Worm (Caenorhabditis elegans): Measurements from ENCODE around the gene T13F2.2.

DNA sequence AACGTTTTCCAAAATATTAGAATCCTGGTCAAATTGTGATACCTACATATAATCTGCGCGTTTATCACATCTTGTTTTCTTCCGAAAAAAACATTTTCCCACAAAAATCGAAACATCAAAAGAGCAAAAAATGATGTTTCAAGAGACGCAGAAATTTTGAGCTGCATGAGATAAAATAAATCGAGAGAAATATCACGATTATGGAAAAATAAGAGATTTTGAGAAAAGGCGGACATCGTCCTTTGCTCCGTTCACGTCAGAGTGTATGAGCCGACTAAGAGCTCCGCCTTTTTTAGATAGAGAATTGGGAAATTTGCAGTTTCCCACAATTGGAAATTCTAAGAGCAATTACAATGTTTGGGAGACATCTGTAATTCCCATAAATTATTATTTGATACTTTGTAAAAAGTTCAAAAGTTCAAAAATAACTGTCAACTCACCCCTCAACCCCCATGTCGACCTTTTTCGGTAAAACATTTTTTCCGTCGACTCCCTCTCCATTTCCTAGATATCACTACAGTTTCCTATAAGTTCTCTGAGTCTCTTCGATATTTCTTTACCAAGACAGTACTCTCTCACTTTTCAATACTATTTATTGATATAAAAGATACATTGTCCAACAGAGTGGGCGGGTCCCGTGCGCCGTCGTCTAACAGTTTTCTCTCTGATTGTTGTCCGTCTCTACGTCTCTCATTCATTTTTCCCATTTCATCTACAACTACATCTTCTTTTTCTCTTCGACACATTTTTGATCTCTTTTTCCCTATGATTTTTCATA lies 40.3 kb downstream of the T13F2.2 start:
- TF ChIP-seq nhr-84 (tag; optimal IDR thresholded peaks at IDR 0.05) (no peak), nhr-90 (tag; optimal IDR thresholded peaks at IDR 0.05; ENCODE audit: poor library complexity) (peak; percentile 60), blmp-1 (tag; optimal IDR thresholded peaks at IDR 0.05) (peak; percentile 80), nhr-28 (tag; optimal IDR thresholded peaks at IDR 0.05) (no peak), nhr-11 (tag; optimal IDR thresholded peaks at IDR 0.05) (no peak), swsn-7 (tag; optimal IDR thresholded peaks at IDR 0.05) (peak; percentile 22), aly-2 (tag; optimal IDR thresholded peaks at IDR 0.05) (no peak), ceh-90 (tag; optimal IDR thresholded peaks at IDR 0.05) (no peak), rnt-1 (tag; optimal IDR thresholded peaks at IDR 0.05) (no peak), snpc-4 (tag; optimal IDR thresholded peaks at IDR 0.05) (peak; percentile 15), unc-86 (tag; optimal IDR thresholded peaks at IDR 0.05) (no peak)

Measured in whole organism, L1 larva.